Worm (Caenorhabditis elegans): Measurements from ENCODE around the gene nhr-10.

Gene nhr-10

DNA sequence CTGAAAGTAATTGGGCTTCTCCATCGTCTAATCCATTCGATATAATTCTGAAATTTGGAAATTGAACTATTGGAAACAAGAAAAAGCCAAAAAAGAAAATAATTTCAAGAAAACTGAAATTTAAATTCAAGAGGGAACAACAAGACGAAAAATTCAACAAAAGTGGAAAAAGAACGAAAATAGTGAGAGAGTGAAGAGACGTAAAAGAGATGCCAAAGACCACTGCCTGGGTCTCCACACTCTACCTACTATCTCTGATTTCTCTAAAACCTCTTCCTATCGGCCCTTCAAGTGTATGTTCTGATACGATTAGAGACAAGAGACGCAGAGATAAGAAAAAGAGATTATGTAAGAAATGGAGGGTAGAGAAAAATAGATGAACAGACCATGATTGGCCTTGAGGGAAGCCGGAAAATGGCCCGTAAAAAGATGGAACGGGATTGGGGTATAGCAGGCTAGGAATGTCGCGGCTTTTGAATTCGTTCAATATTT is 38.6 kb upstream of the nhr-10 start, which contains the start of gene ogt-1 (continued):
- no peak for TF ChIP-seq ceh-30 (tag; optimal IDR thresholded peaks at IDR 0.05)
- TF ChIP-seq ceh-19 (GFP tag; optimal IDR thresholded peaks at IDR 0.05), result no peak
- no peak for TF ChIP-seq lin-11 (tag; optimal IDR thresholded peaks at IDR 0.05)
- no peak for TF ChIP-seq ceh-22 (tag; optimal IDR thresholded peaks at IDR 0.05)
- TF ChIP-seq pax-1 (tag; optimal IDR thresholded peaks at IDR 0.05), result peak; percentile 79
- no peak for TF ChIP-seq elt-4 (tag; optimal IDR thresholded peaks at IDR 0.05)
- TF ChIP-seq ceh-48 (tag; optimal IDR thresholded peaks at IDR 0.05), result no peak
- TF ChIP-seq ceh-18 (tag; optimal IDR thresholded peaks at IDR 0.05), result peak; percentile 9
- TF ChIP-seq T23F11.4 (GFP tag; optimal IDR thresholded peaks at IDR 0.05), result no peak
- TF ChIP-seq K09A11.1 (tag; optimal IDR thresholded peaks at IDR 0.05; ENCODE audit: insufficient read depth), result no peak
- TF ChIP-seq fkh-6 (tag; optimal IDR thresholded peaks at IDR 0.05), result no peak
- TF ChIP-seq sdc-2 (tag; optimal IDR thresholded peaks at IDR 0.05), result no peak
- TF ChIP-seq sox-4 (tag; optimal IDR thresholded peaks at IDR 0.05), result no peak
- no peak for TF ChIP-seq ztf-16 (tag; optimal IDR thresholded peaks at IDR 0.05)
- no peak for TF ChIP-seq pqm-1 (tag; optimal IDR thresholded peaks at IDR 0.05)
- no peak for TF ChIP-seq ceh-34 (tag; optimal IDR thresholded peaks at IDR 0.05)
- peak; percentile 66 for TF ChIP-seq unc-42 (tag; optimal IDR thresholded peaks at IDR 0.05)
- TF ChIP-seq dmd-4 (tag; optimal IDR thresholded peaks at IDR 0.05; ENCODE audit: borderline replicate concordance), result no peak
- TF ChIP-seq eyg-1 (tag; optimal IDR thresholded peaks at IDR 0.05), result no peak
- no peak for TF ChIP-seq pha-4 (tag; optimal IDR thresholded peaks at IDR 0.05)
- no peak for TF ChIP-seq ahr-1 (tag; optimal IDR thresholded peaks at IDR 0.05)
- TF ChIP-seq hlh-13 (GFP tag; optimal IDR thresholded peaks at IDR 0.05), result no peak
- TF ChIP-seq ttx-3 (tag; optimal IDR thresholded peaks at IDR 0.05), result no peak
- peak; percentile 4 for TF ChIP-seq tbx-2 (tag; optimal IDR thresholded peaks at IDR 0.05)
- no peak for TF ChIP-seq sox-2 (GFP tag; IDR thresholded peaks at IDR 0.05)

DNA sequence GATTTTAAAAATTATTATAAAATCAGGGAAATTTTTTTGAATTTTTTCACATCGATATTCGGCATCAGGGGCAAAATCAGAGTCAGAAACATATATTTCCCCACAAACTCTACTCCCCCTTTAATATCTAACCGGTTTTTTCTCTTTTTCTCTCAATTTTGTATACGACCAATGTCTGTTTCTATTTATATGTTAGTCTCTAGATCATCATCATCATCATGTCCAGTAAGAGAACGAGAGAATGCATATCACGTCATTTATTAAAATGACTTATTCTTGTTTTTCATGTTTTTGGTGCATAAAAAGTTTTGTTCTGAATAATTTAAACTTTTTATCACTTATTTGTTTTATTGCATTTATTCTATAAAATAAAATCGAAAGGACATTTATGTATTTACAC is 37.3 kb upstream of the nhr-10 start:
- TF ChIP-seq che-1 (tag; optimal IDR thresholded peaks at IDR 0.05) (no peak), F13H6.1 (tag; optimal IDR thresholded peaks at IDR 0.05) (no peak), ceh-19 (GFP tag; optimal IDR thresholded peaks at IDR 0.05) (no peak), elt-2 (tag; optimal IDR thresholded peaks at IDR 0.05) (no peak), ahr-1 (tag; optimal IDR thresholded peaks at IDR 0.05) (no peak), unc-86 (tag; optimal IDR thresholded peaks at IDR 0.05) (no peak), npax-4 (tag; optimal IDR thresholded peaks at IDR 0.05) (no peak), ttx-3 (tag; optimal IDR thresholded peaks at IDR 0.05) (no peak), ceh-31 (tag; optimal IDR thresholded peaks at IDR 0.05) (no peak), ceh-9 (tag; optimal IDR thresholded peaks at IDR 0.05) (no peak), madf-2 (tag; optimal IDR thresholded peaks at IDR 0.05) (no peak), lim-6 (tag; optimal IDR thresholded peaks at IDR 0.05) (no peak), fkh-10 (GFP tag; optimal IDR thresholded peaks at IDR 0.05) (no peak)

DNA sequence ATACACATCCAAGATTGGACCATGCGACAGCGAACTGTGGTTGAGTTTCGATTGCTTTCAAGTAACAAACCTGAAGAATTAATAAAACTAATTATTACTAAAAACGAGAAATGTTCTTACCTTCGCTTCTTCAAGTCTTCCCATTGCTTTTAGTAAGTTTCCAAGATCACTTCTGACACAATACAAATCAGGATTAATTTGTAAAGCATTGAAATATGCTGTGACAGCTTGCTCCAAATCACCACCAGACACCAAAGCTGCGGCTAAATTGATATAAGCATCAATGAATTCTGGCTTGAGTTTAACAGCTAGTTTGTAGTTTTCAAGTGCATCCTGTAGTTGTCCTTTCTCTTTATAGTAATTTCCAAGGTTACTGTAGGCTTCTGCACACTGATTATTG is 34.9 kb upstream of the nhr-10 start:
- TF ChIP-seq unc-86 (tag; optimal IDR thresholded peaks at IDR 0.05), result no peak
- TF ChIP-seq ztf-16 (tag; optimal IDR thresholded peaks at IDR 0.05), result no peak
- TF ChIP-seq nhr-11 (tag; optimal IDR thresholded peaks at IDR 0.05), result no peak
- no peak for TF ChIP-seq ceh-45 (GFP tag; IDR thresholded peaks at IDR 0.05)
- TF ChIP-seq lim-6 (tag; optimal IDR thresholded peaks at IDR 0.05), result no peak

DNA sequence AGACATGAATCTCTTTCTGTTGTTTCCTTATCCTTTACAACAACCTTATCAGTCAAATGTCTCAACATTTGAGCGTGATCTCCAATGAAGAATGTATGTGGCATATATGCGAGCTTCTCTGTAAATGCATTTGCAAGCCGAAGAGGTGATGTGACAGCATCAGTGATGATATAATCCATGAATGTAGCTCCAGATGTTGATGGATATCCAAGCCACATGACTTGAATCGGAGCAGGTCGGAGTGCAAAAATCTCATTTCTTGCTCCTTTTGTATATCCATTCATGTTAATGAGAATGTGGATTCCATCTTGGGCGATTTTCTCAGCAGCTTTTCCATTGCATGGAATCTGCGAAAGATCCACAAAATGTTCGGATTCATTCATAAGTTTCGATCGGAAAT is 33.0 kb upstream of the nhr-10 start:
- TF ChIP-seq ceh-31 (tag; optimal IDR thresholded peaks at IDR 0.05), result no peak
- no peak for TF ChIP-seq rnt-1 (tag; optimal IDR thresholded peaks at IDR 0.05)
- TF ChIP-seq che-1 (tag; optimal IDR thresholded peaks at IDR 0.05), result no peak
- no peak for TF ChIP-seq sdc-2 (tag; optimal IDR thresholded peaks at IDR 0.05)
- TF ChIP-seq pat-9 (tag; optimal IDR thresholded peaks at IDR 0.05), result no peak
- TF ChIP-seq elt-4 (tag; optimal IDR thresholded peaks at IDR 0.05), result no peak
- TF ChIP-seq ama-1 (optimal IDR thresholded peaks at IDR 0.05), result no peak
- no peak for TF ChIP-seq hlh-15 (tag; optimal IDR thresholded peaks at IDR 0.05)
- no peak for TF ChIP-seq hlh-13 (GFP tag; optimal IDR thresholded peaks at IDR 0.05)
- no peak for TF ChIP-seq pax-1 (tag; optimal IDR thresholded peaks at IDR 0.05)
- TF ChIP-seq ceh-18 (tag; optimal IDR thresholded peaks at IDR 0.05), result no peak
- no peak for TF ChIP-seq unc-55 (GFP tag; optimal IDR thresholded peaks at IDR 0.05)
- TF ChIP-seq C08G9.2 (tag; optimal IDR thresholded peaks at IDR 0.05), result no peak
